Worm (Caenorhabditis elegans) whole organism, L4 larva: ENCODE data around the gene lgc-6.
"Not testable (repeated sequence)": the region's sequence is repeated elsewhere in the genome, so short reads cannot be mapped to it uniquely, and the experiment has no call there.

Source experiments
- aly-2 ChIP-seq: sonication (generic microtip); optimal IDR thresholded peaks from 2 replicates; lab custom pipeline; 2018; ENCODE audit warnings: missing biosample characterization, missing genetic modification characterization
- ama-1 ChIP-seq: fragments of 150-350 bp; optimal IDR thresholded peaks from 2 replicates; lab custom pipeline; 2014; ENCODE audit warnings: inconsistent platforms, mixed read lengths
- ceh-44 ChIP-seq: fragments of 200-800 bp; sonication (Bioruptor generic); IDR thresholded peaks from 2 replicates; pipeline ENCODE4 v1.3.6; 2022; ENCODE audit warnings: missing genetic modification reagents, missing genetic modification characterization, missing compliant biosample characterization
- fos-1 ChIP-seq: fragments of 150-350 bp; optimal IDR thresholded peaks from 2 replicates; lab custom pipeline; 2014; ENCODE audit warnings: missing biosample characterization, missing genetic modification characterization
- jun-1 ChIP-seq: fragments of 150-350 bp; optimal IDR thresholded peaks from 2 replicates; lab custom pipeline; 2014; ENCODE audit warnings: missing biosample characterization, missing genetic modification reagents, missing genetic modification characterization
- lin-13 ChIP-seq: fragments of 150-350 bp; optimal IDR thresholded peaks from 2 replicates; lab custom pipeline; 2014; ENCODE audit warnings: missing biosample characterization, missing genetic modification reagents, missing genetic modification characterization
- nhr-25 ChIP-seq: sonication (generic microtip); optimal IDR thresholded peaks from 2 replicates; lab custom pipeline; 2017; ENCODE audit warnings: missing genetic modification characterization, mild to moderate bottlenecking, missing compliant biosample characterization, antibody characterized with exemption, moderate library complexity, borderline replicate concordance; ENCODE audit not compliant: insufficient read depth
- nhr-76 ChIP-seq: fragments of 150-350 bp; optimal IDR thresholded peaks from 2 replicates; lab custom pipeline; 2014; ENCODE audit warnings: missing biosample characterization, missing genetic modification characterization
- pha-4 ChIP-seq, 2 experiments: fragments of 150-350 bp in 1 of 2; fragments of 200-800 bp in 1 of 2; sonication (Bioruptor generic) in 1 of 2; IDR thresholded peaks in 1 of 2; optimal IDR thresholded peaks in 1 of 2; 2 replicates each; pipeline versions ENCODE4 v1.3.6 to Lab custom; 2014 to 2022; ENCODE audit warnings: missing genetic modification characterization in 2 of 2, missing genetic modification reagents in 2 of 2, missing biosample characterization in 1 of 2, missing compliant biosample characterization in 1 of 2
- ztf-11 ChIP-seq: fragments of 150-350 bp; optimal IDR thresholded peaks from 2 replicates; lab custom pipeline; 2014; ENCODE audit warnings: missing biosample characterization, missing genetic modification characterization

DNA sequence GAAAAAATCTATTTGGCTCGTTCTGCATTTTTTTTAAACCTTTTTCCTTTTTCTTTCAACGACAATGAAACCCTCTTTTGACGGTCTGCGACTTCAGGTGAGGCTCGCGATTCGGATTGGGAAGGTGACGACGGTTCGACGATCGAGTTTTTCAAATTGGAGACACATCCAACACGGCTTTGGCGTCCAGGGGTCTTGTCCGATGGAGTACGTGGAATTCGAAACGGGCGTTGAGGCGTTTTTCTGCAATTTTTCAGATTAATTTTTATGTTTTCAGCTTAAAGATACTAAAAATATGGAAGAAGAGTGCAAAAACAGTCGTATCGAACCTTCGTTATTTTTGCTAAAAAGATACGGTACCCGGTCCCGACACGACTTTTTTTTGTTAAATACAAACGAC, 49.4 kb downstream of the lgc-6 start, which contains the start of gene D2096.10:
- TF ChIP-seq nhr-76 (tag; lab: Kevin White, UChicago); aly-2 (tag; lab: Kevin White, UChicago); jun-1 (tag; lab: Kevin White, UChicago); lin-13 (GFP tag; lab: Kevin White, UChicago); pha-4 (GFP tag; IDR thresholded peaks at IDR 0.05; lab: Robert Waterston, UW); pha-4 (tag; optimal IDR thresholded peaks at IDR 0.05; lab: Kevin White, UChicago); ama-1 (lab: Kevin White, UChicago); ceh-44 (GFP tag; lab: Robert Waterston, UW); ztf-11 (tag; lab: Kevin White, UChicago); fos-1 (tag; lab: Kevin White, UChicago); nhr-25 (tag; lab: Kevin White, UChicago): not testable (repeated sequence)
